ENCODE assay signal across 5 worm cellular contexts in the genomic region with DNA sequence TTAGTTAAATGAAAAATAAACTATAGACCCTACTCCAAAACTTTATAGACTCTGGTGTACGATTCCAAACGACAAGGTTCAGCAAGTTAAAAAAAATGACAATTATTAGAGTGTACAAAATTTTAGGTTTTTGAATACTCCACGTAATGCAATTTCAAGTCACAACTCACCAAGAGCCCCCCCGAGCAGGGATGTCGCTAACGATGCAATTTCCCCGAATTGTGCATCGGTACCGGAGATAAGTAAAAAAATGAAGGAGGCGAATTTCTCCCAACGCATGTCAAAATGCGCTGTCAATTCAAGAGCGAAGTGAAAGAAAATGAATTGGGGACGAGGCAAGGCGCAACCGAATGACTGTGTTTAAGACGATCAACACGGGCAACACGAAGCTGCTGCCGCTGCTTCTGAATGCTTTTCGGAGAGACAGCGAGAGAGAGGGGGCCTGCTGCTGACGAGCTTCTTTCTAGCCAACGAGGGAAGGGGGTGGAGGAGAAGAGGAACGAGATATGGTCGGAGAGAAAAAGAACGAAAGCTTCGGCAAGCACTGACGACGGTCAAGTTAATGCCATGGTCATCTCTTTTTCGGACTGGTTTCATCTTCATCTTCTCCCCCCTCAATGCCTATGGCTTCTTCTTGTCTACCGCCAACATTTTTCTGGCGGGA.
TF ChIP-seq lines count a peak whose summit lies in the region.

A gene (minus strand): TSS at position 472 of the 664 bp plus-strand sequence.

TF ChIP-seq in whole organism, L3 larva, 47 proteins besides CTCF, POLR2A, EP300 and RAD21:
- TF ChIP-seq nhr-25 (tag; optimal IDR thresholded peaks at IDR 0.05; lab: Kevin White, UChicago): peak; percentile 55
- TF ChIP-seq eor-1 (tag; optimal IDR thresholded peaks at IDR 0.05; lab: Kevin White, UChicago): no peak

TF ChIP-seq in whole organism, L4 larva, 104 proteins besides CTCF, POLR2A, EP300 and RAD21 (continues in another document):
- TF ChIP-seq attf-4 (tag; optimal IDR thresholded peaks at IDR 0.05; lab: Kevin White, UChicago): no peak
- TF ChIP-seq T20F7.1 (GFP tag; optimal IDR thresholded peaks at IDR 0.05; lab: Kevin White, UChicago): no peak
- TF ChIP-seq nhr-42 (GFP tag; IDR thresholded peaks at IDR 0.05; lab: Robert Waterston, UW): no peak
- TF ChIP-seq mxl-2 (GFP tag; conservative IDR thresholded peaks at IDR 0.05; lab: Robert Waterston, UW): 0 out of 2 replicates have a peak, but pooled peaks have one; percentile 5
- TF ChIP-seq daf-16 (GFP tag; optimal IDR thresholded peaks at IDR 0.05; lab: Kevin White, UChicago): no peak
- no peak for TF ChIP-seq daf-16 (tag; optimal IDR thresholded peaks at IDR 0.05; lab: Kevin White, UChicago)
- no peak for TF ChIP-seq ZK337.2 (GFP tag; IDR thresholded peaks at IDR 0.05; lab: Robert Waterston, UW)
- no peak for TF ChIP-seq pqm-1 (tag; optimal IDR thresholded peaks at IDR 0.05; lab: Kevin White, UChicago)
- 0 out of 2 replicates have a peak, but pooled peaks have one; percentile 26 for TF ChIP-seq egl-43 (GFP tag; IDR thresholded peaks at IDR 0.05; lab: Robert Waterston, UW)
- no peak for TF ChIP-seq nhr-11 (tag; optimal IDR thresholded peaks at IDR 0.05; lab: Kevin White, UChicago)
- no peak for TF ChIP-seq ctbp-1 (GFP tag; IDR thresholded peaks at IDR 0.05; lab: Robert Waterston, UW)
- TF ChIP-seq R02D3.7 (tag; optimal IDR thresholded peaks at IDR 0.05; lab: Kevin White, UChicago): no peak
- TF ChIP-seq nhr-76 (tag; optimal IDR thresholded peaks at IDR 0.05; lab: Kevin White, UChicago): no peak
- no peak for TF ChIP-seq ceh-20 (GFP tag; IDR thresholded peaks at IDR 0.05; lab: Robert Waterston, UW)
- TF ChIP-seq nhr-6 (tag; optimal IDR thresholded peaks at IDR 0.05; lab: Kevin White, UChicago): no peak
- TF ChIP-seq F44E2.7 (GFP tag; IDR thresholded peaks at IDR 0.05; lab: Robert Waterston, UW): 0 out of 2 replicates have a peak, but pooled peaks have one; percentile 49
- peak; percentile 17 for TF ChIP-seq mxl-3 (GFP tag; optimal IDR thresholded peaks at IDR 0.05; lab: Kevin White, UChicago)
- TF ChIP-seq lir-3 (tag; optimal IDR thresholded peaks at IDR 0.05; lab: Kevin White, UChicago): no peak
- TF ChIP-seq lin-15B (tag; optimal IDR thresholded peaks at IDR 0.05; lab: Kevin White, UChicago): no peak
- no peak for TF ChIP-seq nhr-41 (GFP tag; IDR thresholded peaks at IDR 0.05; lab: Robert Waterston, UW)

TF ChIP-seq in whole organism, late embryonic, 69 proteins besides CTCF, POLR2A, EP300 and RAD21:
- TF ChIP-seq syd-9 (tag; optimal IDR thresholded peaks at IDR 0.05; lab: Kevin White, UChicago) (no peak), pqm-1 (tag; optimal IDR thresholded peaks at IDR 0.05; lab: Kevin White, UChicago) (no peak), hlh-6 (tag; optimal IDR thresholded peaks at IDR 0.05; lab: Kevin White, UChicago) (peak; percentile 46), lin-11 (tag; optimal IDR thresholded peaks at IDR 0.05; lab: Kevin White, UChicago) (no peak), che-1 (tag; optimal IDR thresholded peaks at IDR 0.05; lab: Kevin White, UChicago) (no peak), ref-2 (tag; optimal IDR thresholded peaks at IDR 0.05; lab: Kevin White, UChicago) (peak; percentile 2), elt-4 (tag; optimal IDR thresholded peaks at IDR 0.05; lab: Kevin White, UChicago) (no peak)

TF ChIP-seq in whole organism, mixed stage, embryonic, 35 proteins besides CTCF, POLR2A, EP300 and RAD21:
- TF ChIP-seq hlh-1 (tag; optimal IDR thresholded peaks at IDR 0.05; lab: Kevin White, UChicago): no peak
- TF ChIP-seq ham-2 (GFP tag; optimal IDR thresholded peaks at IDR 0.05; lab: Kevin White, UChicago): peak; percentile 53
- TF ChIP-seq blmp-1 (tag; optimal IDR thresholded peaks at IDR 0.05; lab: Kevin White, UChicago): no peak

TF ChIP-seq in whole organism, young adult, 124 proteins besides CTCF, POLR2A, EP300 and RAD21:
- TF ChIP-seq nhr-80 (tag; optimal IDR thresholded peaks at IDR 0.05; lab: Kevin White, UChicago) (no peak), F52B5.7 (tag; optimal IDR thresholded peaks at IDR 0.05; lab: Kevin White, UChicago) (no peak), snpc-1.3 (tag; optimal IDR thresholded peaks at IDR 0.05; lab: Kevin White, UChicago; ENCODE audit: insufficient read depth) (no peak), zfh-2 (GFP tag; conservative IDR thresholded peaks at IDR 0.05; lab: Robert Waterston, UW) (peak; percentile 84), lin-54 (GFP tag; optimal IDR thresholded peaks at IDR 0.05; lab: Kevin White, UChicago) (no peak)
